Worm (Caenorhabditis elegans): Measurements from ENCODE around the gene mam-7.

mam-7 gene

ce11 chrIII:9929525-9929924 lies 36.6 kb downstream of the mam-7 start:
- no peak for TF ChIP-seq pqm-1 (tag; optimal IDR thresholded peaks at IDR 0.05)
- no peak for TF ChIP-seq ceh-88 (GFP tag; IDR thresholded peaks at IDR 0.05)
- TF ChIP-seq nhr-12 (tag; optimal IDR thresholded peaks at IDR 0.05) = no peak
- TF ChIP-seq unc-98 (GFP tag; IDR thresholded peaks at IDR 0.05) = no peak
- no peak for TF ChIP-seq C04F5.9 (tag; optimal IDR thresholded peaks at IDR 0.05)
- no peak for TF ChIP-seq lin-13 (GFP tag; optimal IDR thresholded peaks at IDR 0.05)
- TF ChIP-seq vab-15 (tag; optimal IDR thresholded peaks at IDR 0.05) = no peak
- TF ChIP-seq nhr-85 (tag) = peak; percentile 57

ce11 chrIII:9930406-9930805 lies 37.5 kb downstream of the mam-7 start:
- TF ChIP-seq hlh-4 (tag; optimal IDR thresholded peaks at IDR 0.05) = no peak
- peak; percentile 10 for TF ChIP-seq jun-1 (tag; optimal IDR thresholded peaks at IDR 0.05)
- TF ChIP-seq alr-1 (tag; optimal IDR thresholded peaks at IDR 0.05; ENCODE audit: borderline replicate concordance) = no peak
- no peak for TF ChIP-seq unc-30 (tag; optimal IDR thresholded peaks at IDR 0.05)
- no peak for TF ChIP-seq efl-1 (optimal IDR thresholded peaks at IDR 0.05)
- TF ChIP-seq efl-1 (GFP tag; optimal IDR thresholded peaks at IDR 0.05 in 1 of 2) = peak in 1 of 2 experiments; percentile 91
- no peak for TF ChIP-seq unc-98 (GFP tag; IDR thresholded peaks at IDR 0.05)
- TF ChIP-seq pqm-1 (tag; optimal IDR thresholded peaks at IDR 0.05) = peak; percentile 8
- no peak for TF ChIP-seq sox-4 (tag; optimal IDR thresholded peaks at IDR 0.05)
- TF ChIP-seq elt-2 (tag; optimal IDR thresholded peaks at IDR 0.05) = peak; percentile 93
- no peak for TF ChIP-seq nhr-77 (tag; optimal IDR thresholded peaks at IDR 0.05)
- no peak for TF ChIP-seq nhr-20 (tag; optimal IDR thresholded peaks at IDR 0.05)
- TF ChIP-seq C04F5.9 (tag; optimal IDR thresholded peaks at IDR 0.05) = no peak
- no peak for TF ChIP-seq rnt-1 (tag; optimal IDR thresholded peaks at IDR 0.05)
- peak in 1 of 2 experiments; percentile 32 for TF ChIP-seq lin-35 (GFP tag; optimal IDR thresholded peaks at IDR 0.05)
- TF ChIP-seq pax-3 (tag; optimal IDR thresholded peaks at IDR 0.05) = no peak
- no peak for TF ChIP-seq Y116A8C.19 (tag; optimal IDR thresholded peaks at IDR 0.05; ENCODE audit: borderline replicate concordance)

- no peak for TF ChIP-seq aha-1 (tag; optimal IDR thresholded peaks at IDR 0.05)
- TF ChIP-seq ceh-63 (GFP tag; optimal IDR thresholded peaks at IDR 0.05) = no peak
- no peak for TF ChIP-seq fos-1 (tag; optimal IDR thresholded peaks at IDR 0.05)
- TF ChIP-seq elt-3 (tag; optimal IDR thresholded peaks at IDR 0.05) = no peak
Measured at ce11 chrIII:9932091-9932490, 39.1 kb downstream of the mam-7 start, which contains the start of gene dec-7. Gene dec-7 (plus strand): TSS chrIII:9932398.

ce11 chrIII:9941020-9941674 lies 48.2 kb downstream of the mam-7 start, which contains the start of the genes K03H1.9 and K03H1.12:
Gene K03H1.9 (minus strand): TSS chrIII:9941490.
Gene K03H1.12 (plus strand): TSS chrIII:9941624.
- TF ChIP-seq nhr-90 (tag; optimal IDR thresholded peaks at IDR 0.05; ENCODE audit: poor library complexity) = no peak
- TF ChIP-seq ceh-8 (GFP tag; optimal IDR thresholded peaks at IDR 0.05) = no peak
- no peak for TF ChIP-seq ces-1 (GFP tag; optimal IDR thresholded peaks at IDR 0.05)
- no peak for TF ChIP-seq ama-1 (optimal IDR thresholded peaks at IDR 0.05)
- no peak for TF ChIP-seq hpl-2 (GFP tag; optimal IDR thresholded peaks at IDR 0.05)

ce11 chrIII:9944723-9945122 lies 51.8 kb downstream of the mam-7 start, which contains the start of gene gln-2:
Gene gln-2 (minus strand): TSS chrIII:9944823.
- no peak for TF ChIP-seq xbp-1 (tag; optimal IDR thresholded peaks at IDR 0.05)
- no peak for TF ChIP-seq irx-1 (tag; optimal IDR thresholded peaks at IDR 0.05)
- no peak for TF ChIP-seq grh-1 (GFP tag; IDR thresholded peaks at IDR 0.05)
- TF ChIP-seq ztf-11 (tag; optimal IDR thresholded peaks at IDR 0.05) = no peak
- TF ChIP-seq ceh-8 (GFP tag; optimal IDR thresholded peaks at IDR 0.05) = no peak
- TF ChIP-seq sup-37 (GFP tag; optimal IDR thresholded peaks at IDR 0.05) = no peak
- no peak for TF ChIP-seq egl-13 (tag; optimal IDR thresholded peaks at IDR 0.05)
- TF ChIP-seq dsc-1 (tag; optimal IDR thresholded peaks at IDR 0.05) = no peak
- no peak for TF ChIP-seq ceh-63 (GFP tag; optimal IDR thresholded peaks at IDR 0.05)
